Worm (Caenorhabditis elegans) whole organism, L4 larva: ENCODE measurements around the gene teg-1.
A peak's percentile ranks its signal among the peaks of the same experiment; 100 is the strongest.

ENCODE experiments used
- cey-2 ChIP-seq: sonication (generic microtip); optimal IDR thresholded peaks from 3 replicates; lab custom pipeline; 2017; ENCODE audit warnings: missing genetic modification characterization, mild to moderate bottlenecking, missing compliant biosample characterization, antibody characterized with exemption, borderline replicate concordance; ENCODE audit not compliant: insufficient read depth
- duxl-1 ChIP-seq: sonication (generic microtip); optimal IDR thresholded peaks from 2 replicates; lab custom pipeline; 2016; ENCODE audit warnings: mild to moderate bottlenecking, missing genetic modification characterization, moderate library complexity, missing compliant biosample characterization; ENCODE audit not compliant: poor library complexity
- hlh-30 ChIP-seq: sonication (generic microtip); optimal IDR thresholded peaks from 2 replicates; lab custom pipeline; 2017; ENCODE audit warnings: antibody characterized with exemption, mild to moderate bottlenecking, missing genetic modification characterization, missing compliant biosample characterization; ENCODE audit not compliant: insufficient read depth
- lin-39 ChIP-seq: fragments of 150-350 bp; optimal IDR thresholded peaks from 2 replicates; lab custom pipeline; 2014; ENCODE audit warnings: missing biosample characterization, missing genetic modification reagents, missing genetic modification characterization
- mdl-1 ChIP-seq, 2 experiments: fragments of 150-350 bp in 1 of 2; sonication (generic microtip) in 1 of 2; optimal IDR thresholded peaks; 2 replicates each; lab custom pipeline; 2014 to 2017; ENCODE audit warnings: missing biosample characterization in 2 of 2, missing genetic modification characterization in 2 of 2
- mdt-29 ChIP-seq: fragments of 200-800 bp; sonication (Bioruptor generic); IDR thresholded peaks from 2 replicates; pipeline ENCODE4 v1.3.6; 2022; ENCODE audit warnings: missing genetic modification reagents, missing genetic modification characterization, missing compliant biosample characterization
- nhr-10 ChIP-seq: fragments of 150-350 bp; optimal IDR thresholded peaks from 2 replicates; lab custom pipeline; 2014; ENCODE audit warnings: missing biosample characterization, missing genetic modification characterization
- nhr-25 ChIP-seq: sonication (generic microtip); optimal IDR thresholded peaks from 2 replicates; lab custom pipeline; 2017; ENCODE audit warnings: missing genetic modification characterization, mild to moderate bottlenecking, missing compliant biosample characterization, antibody characterized with exemption, moderate library complexity, borderline replicate concordance; ENCODE audit not compliant: insufficient read depth
- nhr-77 ChIP-seq: fragments of 150-350 bp; optimal IDR thresholded peaks from 2 replicates; lab custom pipeline; 2014; ENCODE audit warnings: missing biosample characterization, missing genetic modification characterization
- pha-4 ChIP-seq, 2 experiments: fragments of 150-350 bp in 1 of 2; fragments of 200-800 bp in 1 of 2; sonication (Bioruptor generic) in 1 of 2; IDR thresholded peaks in 1 of 2; optimal IDR thresholded peaks in 1 of 2; 2 replicates each; pipeline versions ENCODE4 v1.3.6 to Lab custom; 2014 to 2022; ENCODE audit warnings: missing genetic modification characterization in 2 of 2, missing genetic modification reagents in 2 of 2, missing biosample characterization in 1 of 2, missing compliant biosample characterization in 1 of 2
- pqm-1 ChIP-seq: sonication (generic microtip); optimal IDR thresholded peaks from 2 replicates; lab custom pipeline; 2017; ENCODE audit warnings: missing biosample characterization, missing genetic modification characterization
- spr-3 ChIP-seq: fragments of 200-800 bp; sonication (Bioruptor generic); optimal IDR thresholded peaks from 2 replicates; lab custom pipeline; 2018; ENCODE audit warnings: mild to moderate bottlenecking, missing genetic modification characterization, missing compliant biosample characterization
- zag-1 ChIP-seq: fragments of 150-350 bp; optimal IDR thresholded peaks from 2 replicates; lab custom pipeline; 2014; ENCODE audit warnings: missing biosample characterization, missing genetic modification characterization
- ztf-11 ChIP-seq: fragments of 150-350 bp; optimal IDR thresholded peaks from 2 replicates; lab custom pipeline; 2014; ENCODE audit warnings: missing biosample characterization, missing genetic modification characterization

DNA sequence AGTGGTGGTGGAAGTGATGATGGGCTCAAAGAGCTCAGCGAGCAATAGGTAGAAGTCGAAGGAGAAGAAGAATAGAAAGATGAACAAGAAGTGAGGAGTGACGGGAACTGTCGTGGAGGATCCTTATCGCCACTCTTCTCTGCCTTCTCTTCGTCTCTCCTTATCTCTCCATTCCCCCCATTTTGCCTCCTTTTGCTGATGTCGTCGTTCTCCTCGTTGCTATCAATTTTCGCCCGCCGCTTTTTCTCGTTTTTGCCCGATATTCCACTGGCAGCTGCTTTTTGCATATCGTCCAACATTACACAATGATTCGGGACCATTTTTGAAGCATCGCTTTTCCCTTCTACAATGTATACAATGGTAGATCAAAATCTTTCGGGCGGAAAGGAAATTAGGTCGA is 50.7 kb downstream of the teg-1 start:
- TF ChIP-seq pqm-1 (peak; percentile 62), mdt-29 (GFP tag; lab: Robert Waterston, UW) (no peak), ztf-11 (tag; lab: Kevin White, UChicago) (no peak), mdl-1 (tag; optimal IDR thresholded peaks at IDR 0.05; lab: Kevin White, UChicago) (no peak), lin-39 (tag; lab: Kevin White, UChicago) (no peak), duxl-1 (tag; lab: Kevin White, UChicago) (no peak), spr-3 (no peak), nhr-10 (tag; lab: Kevin White, UChicago) (no peak), pha-4 (GFP tag; IDR thresholded peaks at IDR 0.05; lab: Robert Waterston, UW) (no peak), pha-4 (tag; optimal IDR thresholded peaks at IDR 0.05; lab: Kevin White, UChicago) (no peak), nhr-25 (tag; lab: Kevin White, UChicago) (no peak), cey-2 (tag; lab: Kevin White, UChicago) (no peak), zag-1 (tag; lab: Kevin White, UChicago) (no peak), hlh-30 (tag; lab: Kevin White, UChicago) (no peak), nhr-77 (no peak)
